Worm (Caenorhabditis elegans): ENCODE results near the gene acbp-5.

Gene acbp-5

ce11 chrIII:13635235-13635634 is 6.3 kb downstream of the acbp-5 start:
- TF ChIP-seq dsc-1 (tag; optimal IDR thresholded peaks at IDR 0.05) (no peak), fos-1 (tag; optimal IDR thresholded peaks at IDR 0.05) (no peak), egl-27 (tag; optimal IDR thresholded peaks at IDR 0.05) (no peak), nhr-84 (tag; optimal IDR thresholded peaks at IDR 0.05) (no peak), rnt-1 (tag; optimal IDR thresholded peaks at IDR 0.05) (peak; percentile 34), nhr-71 (tag; optimal IDR thresholded peaks at IDR 0.05) (peak; percentile 30), swsn-7 (tag; optimal IDR thresholded peaks at IDR 0.05) (no peak), vab-15 (tag; optimal IDR thresholded peaks at IDR 0.05) (no peak), ztf-4 (tag; optimal IDR thresholded peaks at IDR 0.05) (no peak), F16B12.6 (tag; optimal IDR thresholded peaks at IDR 0.05) (no peak), unc-30 (tag; optimal IDR thresholded peaks at IDR 0.05) (no peak), unc-130 (tag; optimal IDR thresholded peaks at IDR 0.05) (peak; percentile 36), ceh-82 (tag; optimal IDR thresholded peaks at IDR 0.05) (no peak), lin-39 (tag; optimal IDR thresholded peaks at IDR 0.05) (no peak), blmp-1 (tag; optimal IDR thresholded peaks at IDR 0.05) (no peak), nhr-77 (tag; optimal IDR thresholded peaks at IDR 0.05) (no peak), nhr-28 (tag; optimal IDR thresholded peaks at IDR 0.05) (no peak), nhr-237 (tag; optimal IDR thresholded peaks at IDR 0.05) (no peak), fkh-4 (tag; optimal IDR thresholded peaks at IDR 0.05; ENCODE audit: borderline replicate concordance) (no peak), snu-23 (GFP tag; optimal IDR thresholded peaks at IDR 0.05) (no peak), egl-13 (tag; optimal IDR thresholded peaks at IDR 0.05) (no peak), lin-35 (GFP tag; optimal IDR thresholded peaks at IDR 0.05) (no peak), mep-1 (tag; optimal IDR thresholded peaks at IDR 0.05) (no peak), lir-3 (tag; optimal IDR thresholded peaks at IDR 0.05; ENCODE audit: poor library complexity) (no peak), lin-15B (tag; optimal IDR thresholded peaks at IDR 0.05) (no peak), pag-3 (tag; optimal IDR thresholded peaks at IDR 0.05; ENCODE audit: borderline replicate concordance, insufficient read depth) (no peak), zip-4 (GFP tag; optimal IDR thresholded peaks at IDR 0.05) (no peak), C16A3.4 (tag; optimal IDR thresholded peaks at IDR 0.05) (no peak), nhr-90 (tag; optimal IDR thresholded peaks at IDR 0.05; ENCODE audit: poor library complexity) (no peak), nhr-85 (tag) (no peak), grh-1 (GFP tag; IDR thresholded peaks at IDR 0.05) (no peak), mab-9 (GFP tag; IDR thresholded peaks at IDR 0.05) (no peak), aha-1 (tag; optimal IDR thresholded peaks at IDR 0.05) (no peak), fkh-10 (GFP tag; optimal IDR thresholded peaks at IDR 0.05) (no peak), lin-14 (GFP tag; optimal IDR thresholded peaks at IDR 0.05) (peak; percentile 27), nhr-19 (GFP tag; conservative IDR thresholded peaks at IDR 0.05) (no peak), mdl-1 (tag; optimal IDR thresholded peaks at IDR 0.05) (peak in 1 of 2 experiments; percentile 16), elt-3 (tag; optimal IDR thresholded peaks at IDR 0.05) (no peak), nhr-20 (tag; optimal IDR thresholded peaks at IDR 0.05) (no peak), unc-62 (GFP tag; optimal IDR thresholded peaks at IDR 0.05) (no peak)

- no peak for TF ChIP-seq nhr-85 (tag)
- TF ChIP-seq lin-14 (GFP tag; optimal IDR thresholded peaks at IDR 0.05): peak; percentile 50
- peak; percentile 30 for TF ChIP-seq fkh-10 (GFP tag; optimal IDR thresholded peaks at IDR 0.05)
- no peak for TF ChIP-seq efl-1 (optimal IDR thresholded peaks at IDR 0.05)
- peak in 1 of 2 experiments; percentile 24 for TF ChIP-seq efl-1 (GFP tag; optimal IDR thresholded peaks at IDR 0.05 in 1 of 2)
- no peak for TF ChIP-seq ces-1 (GFP tag; optimal IDR thresholded peaks at IDR 0.05)
- no peak for TF ChIP-seq nhr-11 (tag; optimal IDR thresholded peaks at IDR 0.05)
Observed at ce11 chrIII:13633826-13634225, 7.7 kb downstream of the acbp-5 start.

Data from whole organism, L1 larva.